Worm (Caenorhabditis elegans): ENCODE measurements around the gene F39G3.5.

Gene F39G3.5

DNA sequence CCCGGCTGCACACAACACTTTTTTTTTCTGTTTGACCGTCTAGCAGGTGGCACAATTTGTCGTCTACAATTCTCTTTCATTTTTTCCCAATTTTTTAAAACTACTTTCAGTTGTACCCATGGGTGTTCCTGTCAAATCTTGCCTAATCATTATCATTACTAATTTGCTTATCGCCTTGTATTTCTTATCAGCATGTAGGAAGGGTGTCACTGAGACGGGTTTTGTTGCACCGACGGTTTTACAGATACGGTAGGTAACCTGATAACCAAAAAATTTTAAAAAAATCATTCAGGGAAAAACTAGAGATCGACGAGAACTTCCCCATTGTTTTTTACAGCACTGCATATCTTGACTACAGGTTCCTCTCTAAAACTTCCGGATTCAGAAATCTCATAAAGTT, 15.3 kb downstream of the F39G3.5 start, which contains the start of gene F39G3.2 (continued):
- TF ChIP-seq saeg-2 (GFP tag; IDR thresholded peaks at IDR 0.05) (no peak), unc-130 (GFP tag; optimal IDR thresholded peaks at IDR 0.05) (no peak), pqm-1 (tag; optimal IDR thresholded peaks at IDR 0.05) (peak; percentile 89), ceh-32 (tag; optimal IDR thresholded peaks at IDR 0.05; ENCODE audit: poor library complexity) (no peak), Y75B8A.6 (GFP tag; IDR thresholded peaks at IDR 0.05) (no peak), lim-7 (GFP tag; IDR thresholded peaks at IDR 0.05) (no peak), hlh-30 (tag; optimal IDR thresholded peaks at IDR 0.05; ENCODE audit: insufficient read depth) (no peak), dmd-6 (GFP tag; IDR thresholded peaks at IDR 0.05) (peak; percentile 59), F10B5.3 (tag; optimal IDR thresholded peaks at IDR 0.05) (no peak), ama-1 (optimal IDR thresholded peaks at IDR 0.05) (no peak), nhr-102 (tag; optimal IDR thresholded peaks at IDR 0.05) (no peak), arid-1 (GFP tag; conservative IDR thresholded peaks at IDR 0.05) (no peak), ZK337.2 (GFP tag; IDR thresholded peaks at IDR 0.05) (no peak), rbr-2 (tag; optimal IDR thresholded peaks at IDR 0.05) (no peak), T26A8.4 (GFP tag; IDR thresholded peaks at IDR 0.05) (no peak), skn-1 (tag; optimal IDR thresholded peaks at IDR 0.05) (no peak), lir-3 (tag; optimal IDR thresholded peaks at IDR 0.05) (no peak), lin-38 (GFP tag; IDR thresholded peaks at IDR 0.05) (no peak)

DNA sequence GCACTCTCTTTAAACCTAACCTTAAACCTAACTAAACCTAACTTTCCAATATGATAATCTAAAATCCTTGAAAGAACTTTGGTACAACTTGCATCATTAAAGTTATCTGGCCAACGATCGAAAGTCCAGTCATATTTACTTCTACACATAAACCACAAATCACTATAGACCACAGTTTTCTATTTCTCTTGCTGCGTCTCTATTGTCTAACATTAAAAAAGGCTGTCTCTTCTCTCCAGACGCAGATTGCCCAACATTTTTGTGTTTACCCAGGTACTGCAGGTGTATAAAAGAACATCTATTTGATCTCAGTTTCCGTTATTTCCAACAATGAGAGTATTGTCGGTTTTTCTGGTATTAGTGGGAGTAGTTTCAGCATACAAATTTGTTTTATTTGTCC, 19.8 kb downstream of the F39G3.5 start, which contains the start of gene ugt-61:
Gene ugt-61, plus strand, starts transcription at position 233 of the 400 bp plus-strand sequence.
- TF ChIP-seq daf-16 (GFP tag; optimal IDR thresholded peaks at IDR 0.05) (no peak), daf-16 (tag; optimal IDR thresholded peaks at IDR 0.05) (peak; percentile 48), lin-38 (GFP tag; IDR thresholded peaks at IDR 0.05) (no peak), hlh-11 (tag; optimal IDR thresholded peaks at IDR 0.05) (peak; percentile 17), dpl-1 (GFP tag; optimal IDR thresholded peaks at IDR 0.05) (no peak), daf-12 (tag; optimal IDR thresholded peaks at IDR 0.05) (no peak), dve-1 (tag; optimal IDR thresholded peaks at IDR 0.05; ENCODE audit: insufficient read depth) (peak; percentile 29), nhr-28 (tag; optimal IDR thresholded peaks at IDR 0.05) (peak; percentile 78), pqm-1 (tag; optimal IDR thresholded peaks at IDR 0.05) (peak; percentile 49), pha-4 (GFP tag; IDR thresholded peaks at IDR 0.05) (no peak), pha-4 (tag; optimal IDR thresholded peaks at IDR 0.05) (peak; percentile 44)

DNA sequence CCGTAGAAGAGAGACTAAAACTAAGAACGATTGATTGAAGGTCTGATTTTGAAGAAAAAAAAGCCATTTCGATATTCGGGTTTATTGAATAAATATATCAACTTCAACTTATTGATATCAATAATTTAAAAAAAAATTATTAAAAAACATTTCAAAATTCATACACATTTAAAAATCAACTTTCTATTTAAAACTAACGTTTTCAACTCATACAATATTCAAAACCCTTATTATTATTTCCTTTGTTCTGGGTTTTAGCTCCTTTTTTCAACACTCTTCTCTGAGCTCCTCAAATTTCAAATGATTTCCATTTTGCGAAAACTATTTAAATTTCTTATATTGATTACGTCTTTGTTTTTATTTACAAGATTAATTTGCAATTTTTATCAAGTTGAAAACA, 22.9 kb downstream of the F39G3.5 start, which contains the start of gene C18G1.7:
Gene C18G1.7, plus strand, starts transcription at position 301 of the 400 bp plus-strand sequence.
- TF ChIP-seq unc-62 (GFP tag; optimal IDR thresholded peaks at IDR 0.05 in 1 of 2): no peak
- TF ChIP-seq unc-62 (tag; optimal IDR thresholded peaks at IDR 0.05): no peak
- no peak for TF ChIP-seq ztf-7 (tag; optimal IDR thresholded peaks at IDR 0.05)
- TF ChIP-seq hif-1 (tag; optimal IDR thresholded peaks at IDR 0.05): no peak
- no peak for TF ChIP-seq Y5F2A.4 (GFP tag; optimal IDR thresholded peaks at IDR 0.05)
- no peak for TF ChIP-seq fos-1 (tag; optimal IDR thresholded peaks at IDR 0.05)
- no peak for TF ChIP-seq duxl-1 (tag; optimal IDR thresholded peaks at IDR 0.05; ENCODE audit: poor library complexity)
- TF ChIP-seq daf-8 (GFP tag; IDR thresholded peaks at IDR 0.05): no peak
- TF ChIP-seq nhr-48 (tag; optimal IDR thresholded peaks at IDR 0.05): no peak
- TF ChIP-seq zag-1 (tag; optimal IDR thresholded peaks at IDR 0.05): no peak
- no peak for TF ChIP-seq daf-16 (GFP tag; optimal IDR thresholded peaks at IDR 0.05)
- TF ChIP-seq daf-16 (tag; optimal IDR thresholded peaks at IDR 0.05): no peak
- TF ChIP-seq dmd-6 (GFP tag; IDR thresholded peaks at IDR 0.05): no peak
- no peak for TF ChIP-seq Y105C5A.15 (GFP tag; IDR thresholded peaks at IDR 0.05)

DNA sequence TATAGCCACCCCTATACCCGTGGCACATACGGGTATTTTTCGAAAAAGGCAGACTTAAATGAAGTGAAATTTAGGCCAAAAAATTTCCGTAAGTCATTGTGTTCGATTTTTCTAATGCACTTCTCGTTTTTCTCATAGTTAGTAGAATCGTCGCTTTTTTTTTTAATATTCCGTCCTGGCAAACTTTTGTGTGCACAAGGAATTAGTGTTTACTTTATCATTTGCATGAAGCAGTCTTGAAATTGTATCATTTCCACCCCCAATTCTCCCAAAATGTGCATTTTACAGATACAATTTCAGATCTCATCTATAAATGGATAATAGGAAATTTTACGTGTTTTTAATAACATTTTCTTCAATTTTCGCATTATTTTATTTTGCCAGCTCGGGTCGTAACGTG, 27.9 kb downstream of the F39G3.5 start, which contains the start of gene C18G1.6:
Gene C18G1.6, plus strand, starts transcription at position 301 of the 400 bp plus-strand sequence.
- no peak for TF ChIP-seq ZK337.2 (GFP tag; IDR thresholded peaks at IDR 0.05)
- TF ChIP-seq nhr-6 (tag; optimal IDR thresholded peaks at IDR 0.05): no peak
- TF ChIP-seq Y48G9A.11 (GFP tag; IDR thresholded peaks at IDR 0.05): no peak
- TF ChIP-seq aly-2 (tag; optimal IDR thresholded peaks at IDR 0.05): no peak
- no peak for TF ChIP-seq ces-1 (GFP tag; optimal IDR thresholded peaks at IDR 0.05)
- no peak for TF ChIP-seq hif-1 (tag; optimal IDR thresholded peaks at IDR 0.05)
- no peak for TF ChIP-seq egl-27 (tag; optimal IDR thresholded peaks at IDR 0.05)
- TF ChIP-seq ceh-44 (GFP tag; IDR thresholded peaks at IDR 0.05): no peak
- no peak for TF ChIP-seq rbr-2 (tag; optimal IDR thresholded peaks at IDR 0.05)
- TF ChIP-seq zip-2 (tag; optimal IDR thresholded peaks at IDR 0.05): no peak

Data from whole organism, L4 larva.